Worm (Caenorhabditis elegans) whole organism, late embryonic: ENCODE measurements around the gene srx-120.

Source experiments
- C08G9.2 ChIP-seq: sonication (generic microtip); optimal IDR thresholded peaks from 2 replicates; lab custom pipeline; 2016; ENCODE audit warnings: mild to moderate bottlenecking, missing genetic modification characterization, moderate library complexity, missing compliant biosample characterization
- C38D4.7 ChIP-seq: fragments of 200-800 bp; sonication (Bioruptor generic); optimal IDR thresholded peaks from 2 replicates; lab custom pipeline; 2018; ENCODE audit warnings: mild to moderate bottlenecking, missing genetic modification characterization, moderate library complexity, missing compliant biosample characterization
- K09A11.1 ChIP-seq: sonication (generic microtip); optimal IDR thresholded peaks from 2 replicates; lab custom pipeline; 2017; ENCODE audit warnings: antibody characterized with exemption, mild to moderate bottlenecking, missing genetic modification characterization, missing compliant biosample characterization; ENCODE audit not compliant: insufficient read depth
- T23F11.4 ChIP-seq: fragments of 200-800 bp; sonication (Bioruptor generic); optimal IDR thresholded peaks from 2 replicates; lab custom pipeline; 2018; ENCODE audit warnings: mild to moderate bottlenecking, missing genetic modification characterization, missing compliant biosample characterization
- ama-1 ChIP-seq: fragments of 150-350 bp; optimal IDR thresholded peaks from 2 replicates; lab custom pipeline; 2014
- ceh-19 ChIP-seq: fragments of 200-800 bp; sonication (Bioruptor generic); optimal IDR thresholded peaks from 2 replicates; lab custom pipeline; 2018; ENCODE audit warnings: mild to moderate bottlenecking, missing genetic modification characterization, missing compliant biosample characterization
- ceh-2 ChIP-seq: sonication (generic microtip); optimal IDR thresholded peaks from 2 replicates; lab custom pipeline; 2016; ENCODE audit warnings: missing genotype, missing genetic modification characterization, missing compliant biosample characterization
- ceh-22 ChIP-seq: sonication (generic microtip); optimal IDR thresholded peaks from 2 replicates; lab custom pipeline; 2017; ENCODE audit warnings: missing biosample characterization, missing genetic modification characterization
- ceh-24 ChIP-seq: sonication (generic microtip); optimal IDR thresholded peaks from 2 replicates; lab custom pipeline; 2016; ENCODE audit warnings: mild to moderate bottlenecking, missing genetic modification characterization, missing compliant biosample characterization
- ceh-34 ChIP-seq: sonication (generic microtip); optimal IDR thresholded peaks from 2 replicates; lab custom pipeline; 2016; ENCODE audit warnings: mild to moderate bottlenecking, missing genetic modification characterization, missing compliant biosample characterization
- ceh-48 ChIP-seq: sonication (generic microtip); optimal IDR thresholded peaks from 2 replicates; lab custom pipeline; 2016; ENCODE audit warnings: missing genetic modification characterization, inconsistent platforms, missing compliant biosample characterization
- ceh-6 ChIP-seq: fragments of 200-800 bp; sonication (Bioruptor generic); optimal IDR thresholded peaks from 2 replicates; lab custom pipeline; 2018; ENCODE audit warnings: mild to moderate bottlenecking, missing genetic modification characterization, missing compliant biosample characterization
- che-1 ChIP-seq: sonication (generic microtip); optimal IDR thresholded peaks from 2 replicates; lab custom pipeline; 2016; ENCODE audit warnings: mild to moderate bottlenecking, missing genetic modification characterization, missing compliant biosample characterization
- dmd-4 ChIP-seq: sonication (generic microtip); optimal IDR thresholded peaks from 2 replicates; lab custom pipeline; 2016; ENCODE audit warnings: borderline replicate concordance, missing genetic modification characterization, missing compliant biosample characterization
- eyg-1 ChIP-seq: sonication (generic microtip); optimal IDR thresholded peaks from 2 replicates; lab custom pipeline; 2016; ENCODE audit warnings: missing genotype, missing genetic modification characterization, missing compliant biosample characterization
- gmeb-2 ChIP-seq: sonication (generic microtip); optimal IDR thresholded peaks from 2 replicates; lab custom pipeline; 2016; ENCODE audit warnings: missing genetic modification characterization, inconsistent platforms, missing compliant biosample characterization
- hlh-15 ChIP-seq: sonication (generic microtip); optimal IDR thresholded peaks from 2 replicates; lab custom pipeline; 2016; ENCODE audit warnings: missing genetic modification characterization, missing compliant biosample characterization
- hlh-30 ChIP-seq: sonication (generic microtip); optimal IDR thresholded peaks from 2 replicates; lab custom pipeline; 2017; ENCODE audit warnings: antibody characterized with exemption, missing genetic modification characterization, missing compliant biosample characterization; ENCODE audit not compliant: insufficient read depth
- hlh-6 ChIP-seq: sonication (generic microtip); optimal IDR thresholded peaks from 2 replicates; lab custom pipeline; 2016; ENCODE audit warnings: missing genotype, missing genetic modification characterization, missing compliant biosample characterization
- hlh-8 ChIP-seq: sonication (generic microtip); optimal IDR thresholded peaks from 2 replicates; lab custom pipeline; 2016; ENCODE audit warnings: missing genotype, missing genetic modification characterization, missing compliant biosample characterization
- lim-6 ChIP-seq: sonication (generic microtip); optimal IDR thresholded peaks from 2 replicates; lab custom pipeline; 2016; ENCODE audit warnings: missing genetic modification characterization, missing compliant biosample characterization
- mec-3 ChIP-seq: sonication (generic microtip); optimal IDR thresholded peaks from 2 replicates; lab custom pipeline; 2016; ENCODE audit warnings: borderline replicate concordance, missing genetic modification characterization, missing compliant biosample characterization
- odd-2 ChIP-seq: sonication (generic microtip); optimal IDR thresholded peaks from 2 replicates; lab custom pipeline; 2017; ENCODE audit warnings: antibody characterized with exemption, mild to moderate bottlenecking, missing genetic modification characterization, missing compliant biosample characterization
- pag-3 ChIP-seq: sonication (generic microtip); optimal IDR thresholded peaks from 2 replicates; lab custom pipeline; 2016; ENCODE audit warnings: missing compliant biosample characterization, missing genetic modification characterization, borderline replicate concordance
- pax-1 ChIP-seq: fragments of 150-350 bp; optimal IDR thresholded peaks from 2 replicates; lab custom pipeline; 2014; ENCODE audit warnings: missing biosample characterization, missing genetic modification characterization
- pha-2 ChIP-seq: sonication (generic microtip); optimal IDR thresholded peaks from 2 replicates; lab custom pipeline; 2017; ENCODE audit warnings: mild to moderate bottlenecking, missing genetic modification characterization, missing compliant biosample characterization
- pha-4 ChIP-seq: fragments of 150-350 bp; optimal IDR thresholded peaks from 2 replicates; lab custom pipeline; 2018; ENCODE audit warnings: missing biosample characterization, missing genetic modification reagents, missing genetic modification characterization
- ref-2 ChIP-seq: sonication (generic microtip); optimal IDR thresholded peaks from 2 replicates; lab custom pipeline; 2016; ENCODE audit warnings: missing genetic modification characterization, missing compliant biosample characterization
- rnt-1 ChIP-seq: sonication (generic microtip); optimal IDR thresholded peaks from 2 replicates; lab custom pipeline; 2016; ENCODE audit warnings: missing genetic modification characterization, missing compliant biosample characterization
- sdc-2 ChIP-seq: sonication (generic microtip); optimal IDR thresholded peaks from 2 replicates; lab custom pipeline; 2016; ENCODE audit warnings: missing genotype, missing genetic modification characterization, missing compliant biosample characterization
- sox-2 ChIP-seq: fragments of 200-800 bp; sonication (Bioruptor generic); IDR thresholded peaks from 2 replicates; pipeline ENCODE4 v1.3.6; 2022; ENCODE audit warnings: missing genetic modification reagents, missing genetic modification characterization, missing compliant biosample characterization
- syd-9 ChIP-seq: sonication (generic microtip); optimal IDR thresholded peaks from 2 replicates; lab custom pipeline; 2016; ENCODE audit warnings: mild to moderate bottlenecking, missing genetic modification characterization, moderate library complexity, missing compliant biosample characterization
- tbx-7 ChIP-seq: sonication (generic microtip); optimal IDR thresholded peaks from 2 replicates; lab custom pipeline; 2016; ENCODE audit warnings: missing genotype, missing genetic modification characterization, missing compliant biosample characterization
- ttx-3 ChIP-seq: sonication (generic microtip); optimal IDR thresholded peaks from 2 replicates; lab custom pipeline; 2016; ENCODE audit warnings: missing genetic modification reagents, missing genetic modification characterization, missing compliant biosample characterization
- unc-3 ChIP-seq, 2 experiments: fragments of 200-800 bp in 1 of 2; sonication (Bioruptor generic) in 1 of 2; sonication (generic microtip) in 1 of 2; conservative IDR thresholded peaks in 1 of 2; optimal IDR thresholded peaks in 1 of 2; 2 replicates each; pipeline versions ENCODE4 v1.3.6 to Lab custom; 2016 to 2022; ENCODE audit warnings: missing compliant biosample characterization in 2 of 2, missing genetic modification characterization in 2 of 2, missing genetic modification reagents in 1 of 2
- unc-42 ChIP-seq: sonication (generic microtip); optimal IDR thresholded peaks from 2 replicates; lab custom pipeline; 2016; ENCODE audit warnings: missing genotype, missing genetic modification characterization, missing compliant biosample characterization
- unc-55 ChIP-seq: sonication (generic microtip); optimal IDR thresholded peaks from 2 replicates; lab custom pipeline; 2017; ENCODE audit warnings: missing biosample characterization, missing genetic modification reagents, missing genetic modification characterization
- zip-5 ChIP-seq: sonication (generic microtip); optimal IDR thresholded peaks from 2 replicates; lab custom pipeline; 2016; ENCODE audit warnings: missing genetic modification characterization, missing compliant biosample characterization

srx-120 gene

ce11 chrII:12518809-12519344 lies 12.2 kb upstream of the srx-120 start, which contains the start of gene srh-70:
Gene srh-70, minus strand, starts transcription at chrII:12518859.
- no peak for TF ChIP-seq hlh-8 (tag; lab: Kevin White, UChicago)
- TF ChIP-seq ceh-48 (tag; lab: Kevin White, UChicago) = no peak
- no peak for TF ChIP-seq mec-3
- TF ChIP-seq gmeb-2 (tag; lab: Kevin White, UChicago) = no peak
- no peak for TF ChIP-seq ref-2 (tag; lab: Kevin White, UChicago)
- no peak for TF ChIP-seq zip-5 (tag; lab: Kevin White, UChicago)
- TF ChIP-seq dmd-4 (tag; lab: Kevin White, UChicago) = no peak
- TF ChIP-seq rnt-1 (tag; lab: Kevin White, UChicago) = no peak
- no peak for TF ChIP-seq syd-9 (tag; lab: Kevin White, UChicago)
- no peak for TF ChIP-seq ceh-19 (GFP tag; lab: Kevin White, UChicago)
- no peak for TF ChIP-seq tbx-7
- no peak for TF ChIP-seq unc-42 (tag; lab: Kevin White, UChicago)
- TF ChIP-seq lim-6 (tag; lab: Kevin White, UChicago) = no peak
- TF ChIP-seq odd-2 (tag; lab: Kevin White, UChicago) = no peak

ce11 chrII:12519616-12520015 lies 11.4 kb upstream of the srx-120 start, which contains the start of gene ceh-99:
Gene ceh-99, plus strand, starts transcription at chrII:12519981.
- TF ChIP-seq C38D4.7 (GFP tag; lab: Kevin White, UChicago) (no peak), C08G9.2 (tag; lab: Kevin White, UChicago) (no peak), pax-1 (tag; lab: Kevin White, UChicago) (no peak), ceh-48 (tag; lab: Kevin White, UChicago) (no peak), hlh-15 (tag; lab: Kevin White, UChicago) (no peak), syd-9 (tag; lab: Kevin White, UChicago) (no peak), ceh-6 (no peak), pha-2 (tag; lab: Kevin White, UChicago) (no peak), pag-3 (no peak), ceh-34 (no peak), T23F11.4 (GFP tag; lab: Kevin White, UChicago) (no peak), che-1 (tag; lab: Kevin White, UChicago) (no peak), ama-1 (no peak)
- TF ChIP-seq, all 69 proteins: peak for 0

- no peak for TF ChIP-seq pha-4 (tag; lab: Kevin White, UChicago)
These were observed 5.5 kb upstream of the srx-120 start, which contains the start of gene srx-118 for ce11 chrII:12525526-12525925. Gene srx-118, plus strand, starts transcription at chrII:12525826.

- TF ChIP-seq ceh-22 (tag; lab: Kevin White, UChicago) = no peak
- no peak for TF ChIP-seq ceh-19 (GFP tag; lab: Kevin White, UChicago)
- no peak for TF ChIP-seq mec-3
- TF ChIP-seq che-1 (tag; lab: Kevin White, UChicago) = no peak
- TF ChIP-seq tbx-7 = no peak
- TF ChIP-seq hlh-6 (tag; lab: Kevin White, UChicago) = no peak
- no peak for TF ChIP-seq ceh-2
- no peak for TF ChIP-seq hlh-30
- TF ChIP-seq sox-2 (GFP tag; lab: Robert Waterston, UW) = no peak
- TF ChIP-seq unc-55 (GFP tag; lab: Kevin White, UChicago) = no peak
- no peak for TF ChIP-seq pha-4 (tag; lab: Kevin White, UChicago)
These were observed 3.1 kb upstream of the srx-120 start, which contains the start of gene srx-119 for ce11 chrII:12527947-12528346. Gene srx-119, plus strand, starts transcription at chrII:12528247.

- TF ChIP-seq hlh-30 = no peak
- TF ChIP-seq ceh-24 (tag; lab: Kevin White, UChicago) = no peak
- no peak for TF ChIP-seq K09A11.1
- no peak for TF ChIP-seq pha-4 (tag; lab: Kevin White, UChicago)
- TF ChIP-seq hlh-15 (tag; lab: Kevin White, UChicago) = no peak
- TF ChIP-seq pag-3 = no peak
- no peak for TF ChIP-seq eyg-1 (tag; lab: Kevin White, UChicago)
- TF ChIP-seq sdc-2 (tag; lab: Kevin White, UChicago) = no peak
- no peak for TF ChIP-seq unc-3 (GFP tag; conservative IDR thresholded peaks at IDR 0.05; lab: Robert Waterston, UW)
- no peak for TF ChIP-seq unc-3 (tag; optimal IDR thresholded peaks at IDR 0.05; lab: Kevin White, UChicago)
- TF ChIP-seq hlh-6 (tag; lab: Kevin White, UChicago) = no peak
- no peak for TF ChIP-seq ceh-2
- TF ChIP-seq ttx-3 (tag; lab: Kevin White, UChicago) = no peak
- no peak for TF ChIP-seq unc-42 (tag; lab: Kevin White, UChicago)
These were observed 4.3 kb downstream of the srx-120 start, which contains the start of gene nimk-1 for ce11 chrII:12535297-12535803. Gene nimk-1, plus strand, starts transcription at chrII:12535753.
